Fruit fly (Drosophila melanogaster) whole organism, embryonic: Measurements from ENCODE around the gene Dfd.

Experiments used
- CG10209 ChIP-seq: fragments of 200-800 bp; sonication (Bioruptor generic); optimal IDR thresholded peaks from 3 replicates; lab custom pipeline; 2017; ENCODE audit warnings: missing biosample characterization, mild to moderate bottlenecking, missing genetic modification characterization, missing genetic modification reagents
- CG1024 ChIP-seq: fragments of 200-800 bp; sonication (Bioruptor generic); IDR thresholded peaks from 2 replicates; pipeline ENCODE4 v1.3.6; 2022; ENCODE audit warnings: missing biosample characterization, missing genetic modification characterization
- CG10543 ChIP-seq: fragments of 200-800 bp; sonication (Bioruptor generic); optimal IDR thresholded peaks from 3 replicates; lab custom pipeline; 2017; ENCODE audit warnings: missing biosample characterization, mild to moderate bottlenecking, missing genetic modification characterization, moderate library complexity
- CG10959 ChIP-seq: fragments of 200-800 bp; sonication (Bioruptor generic); IDR thresholded peaks from 2 replicates; pipeline ENCODE4 v1.3.6; 2022; ENCODE audit warnings: missing biosample characterization, missing genetic modification characterization
- CG11093 ChIP-seq: fragments of 200-800 bp; sonication (Bioruptor generic); IDR thresholded peaks from 3 replicates; pipeline ENCODE4 v1.3.6; 2022; ENCODE audit warnings: missing biosample characterization, missing genetic modification characterization
- CG12236 ChIP-seq: fragments of 200-800 bp; sonication (Bioruptor generic); optimal IDR thresholded peaks from 2 replicates; lab custom pipeline; 2016; ENCODE audit warnings: missing biosample characterization, missing genetic modification characterization
- CG12769 ChIP-seq: fragments of 200-800 bp; sonication (Bioruptor generic); optimal IDR thresholded peaks from 2 replicates; lab custom pipeline; 2019; ENCODE audit warnings: missing biosample characterization, mild to moderate bottlenecking, missing genetic modification characterization, moderate library complexity
- CG12942 ChIP-seq: fragments of 200-800 bp; sonication (Bioruptor generic); optimal IDR thresholded peaks from 3 replicates; lab custom pipeline; 2016; ENCODE audit warnings: missing biosample characterization, missing genetic modification characterization
- CG16863 ChIP-seq: fragments of 200-800 bp; sonication (Bioruptor generic); optimal IDR thresholded peaks from 3 replicates; lab custom pipeline; 2016; ENCODE audit warnings: missing biosample characterization, missing genetic modification characterization
- CG17328 ChIP-seq: fragments of 200-800 bp; sonication (Bioruptor generic); IDR thresholded peaks from 2 replicates; pipeline ENCODE4 v1.3.6; 2022; ENCODE audit warnings: missing biosample characterization, missing genetic modification characterization
- CG17361 ChIP-seq: fragments of 200-800 bp; sonication (Bioruptor generic); IDR thresholded peaks from 3 replicates; pipeline ENCODE4 v1.3.6; 2022; ENCODE audit warnings: missing biosample characterization, missing genetic modification characterization
- CG18599 ChIP-seq: fragments of 200-800 bp; sonication (Bioruptor generic); optimal IDR thresholded peaks from 3 replicates; lab custom pipeline; 2017; ENCODE audit warnings: missing biosample characterization, missing genetic modification characterization, mild to moderate bottlenecking, moderate library complexity, missing genetic modification reagents
- CG3847 ChIP-seq: fragments of 200-800 bp; sonication (Bioruptor generic); IDR thresholded peaks from 2 replicates; pipeline ENCODE4 v1.3.6; 2022; ENCODE audit warnings: missing biosample characterization, missing genetic modification characterization
- CG42726 ChIP-seq: fragments of 200-800 bp; sonication (Bioruptor generic); IDR thresholded peaks from 2 replicates; pipeline ENCODE4 v1.3.6; 2022; ENCODE audit warnings: missing biosample characterization, missing genetic modification characterization; ENCODE audit not compliant: partially characterized antibody
- CG5180 ChIP-seq: fragments of 200-800 bp; sonication (Bioruptor generic); optimal IDR thresholded peaks from 3 replicates; lab custom pipeline; 2017; ENCODE audit warnings: missing biosample characterization, missing genetic modification characterization, mild to moderate bottlenecking, moderate library complexity, missing genetic modification reagents
- CG6175 ChIP-seq: fragments of 200-800 bp; sonication (Bioruptor generic); IDR thresholded peaks from 3 replicates; pipeline ENCODE4 v1.3.6; 2022; ENCODE audit warnings: missing biosample characterization, missing genetic modification characterization
- CG7271 ChIP-seq: fragments of 200-800 bp; sonication (Bioruptor generic); optimal IDR thresholded peaks from 2 replicates; lab custom pipeline; 2018; ENCODE audit warnings: missing biosample characterization, mild to moderate bottlenecking, missing genetic modification characterization, moderate library complexity
- CG7556 ChIP-seq: fragments of 200-800 bp; sonication (Bioruptor generic); optimal IDR thresholded peaks from 2 replicates; lab custom pipeline; 2017; ENCODE audit warnings: missing biosample characterization, mild to moderate bottlenecking, missing genetic modification characterization
- CG7987 ChIP-seq: fragments of 200-800 bp; sonication (Bioruptor generic); optimal IDR thresholded peaks from 2 replicates; lab custom pipeline; 2018; ENCODE audit warnings: missing biosample characterization, mild to moderate bottlenecking, missing genetic modification characterization, moderate library complexity
- CG9437 ChIP-seq: fragments of 200-800 bp; sonication (Bioruptor generic); optimal IDR thresholded peaks from 2 replicates; lab custom pipeline; 2018; ENCODE audit warnings: missing biosample characterization, mild to moderate bottlenecking, missing genetic modification characterization
- CG9609 ChIP-seq: fragments of 200-800 bp; sonication (Bioruptor generic); optimal IDR thresholded peaks from 3 replicates; lab custom pipeline; 2016; ENCODE audit warnings: missing biosample characterization, missing genetic modification characterization
- CrebB ChIP-seq: fragments of 200-800 bp; sonication (Bioruptor generic); optimal IDR thresholded peaks from 3 replicates; lab custom pipeline; 2018; ENCODE audit warnings: missing biosample characterization, mild to moderate bottlenecking, missing genetic modification characterization
- Ets65A ChIP-seq: fragments of 200-800 bp; sonication (Bioruptor generic); peaks from one replicate; lab custom pipeline; 2016; ENCODE audit warnings: missing biosample characterization, missing genetic modification characterization
- Gug ChIP-seq: fragments of 200-800 bp; sonication (Bioruptor generic); IDR thresholded peaks from 4 replicates; pipeline ENCODE4 v1.3.6; 2022; ENCODE audit warnings: missing biosample characterization, missing genetic modification characterization
- H15 ChIP-seq: fragments of 200-800 bp; sonication (Bioruptor generic); IDR thresholded peaks from 3 replicates; pipeline ENCODE4 v1.3.6; 2022; ENCODE audit warnings: missing biosample characterization, missing genetic modification characterization
- Hmr ChIP-seq: fragments of 200-800 bp; sonication (Bioruptor generic); optimal IDR thresholded peaks from 3 replicates; lab custom pipeline; 2017; ENCODE audit warnings: mild to moderate bottlenecking, missing biosample characterization, missing genetic modification reagents, missing genetic modification characterization
- Med ChIP-seq: fragments of 200-800 bp; sonication (Bioruptor generic); peaks from one replicate; lab custom pipeline; 2016; ENCODE audit warnings: missing biosample characterization, missing genetic modification characterization, mild to moderate bottlenecking, inconsistent platforms, moderate library complexity
- Oaz ChIP-seq: fragments of 200-800 bp; sonication (Bioruptor generic); IDR thresholded peaks from 2 replicates; pipeline ENCODE4 v1.3.6; 2022; ENCODE audit warnings: missing biosample characterization, missing genetic modification characterization
- PHDP ChIP-seq: fragments of 200-800 bp; sonication (Bioruptor generic); optimal IDR thresholded peaks from 3 replicates; lab custom pipeline; 2018; ENCODE audit warnings: missing biosample characterization, mild to moderate bottlenecking, missing genetic modification characterization, moderate library complexity
- Poxn ChIP-seq: fragments of 200-800 bp; sonication (Bioruptor generic); IDR thresholded peaks from 2 replicates; pipeline ENCODE4 v1.3.6; 2022; ENCODE audit warnings: missing biosample characterization, missing genetic modification characterization
- Sry-δ ChIP-seq: fragments of 200-800 bp; sonication (Bioruptor generic); optimal IDR thresholded peaks from 2 replicates; lab custom pipeline; 2016; ENCODE audit warnings: missing biosample characterization, missing genetic modification characterization
- Usf ChIP-seq: fragments of 200-800 bp; sonication (Bioruptor generic); optimal IDR thresholded peaks from 2 replicates; lab custom pipeline; 2017; ENCODE audit warnings: missing genotype, missing biosample characterization, missing genetic modification characterization
- ac ChIP-seq: fragments of 200-800 bp; sonication (Bioruptor generic); optimal IDR thresholded peaks from 3 replicates; lab custom pipeline; 2017; ENCODE audit warnings: missing biosample characterization, mild to moderate bottlenecking, missing genetic modification characterization
- ato ChIP-seq: fragments of 200-800 bp; sonication (Bioruptor generic); IDR thresholded peaks from 2 replicates; pipeline ENCODE4 v1.3.6; 2022; ENCODE audit warnings: missing biosample characterization, missing genetic modification characterization; ENCODE audit not compliant: partially characterized antibody
- btn ChIP-seq: fragments of 200-800 bp; sonication (Bioruptor generic); optimal IDR thresholded peaks from 2 replicates; lab custom pipeline; 2016; ENCODE audit warnings: missing biosample characterization, missing genetic modification characterization
- chn ChIP-seq: fragments of 200-800 bp; sonication (Bioruptor generic); optimal IDR thresholded peaks from 2 replicates; lab custom pipeline; 2016; ENCODE audit warnings: missing biosample characterization, missing genetic modification characterization
- crol ChIP-seq: fragments of 200-800 bp; sonication (Bioruptor generic); IDR thresholded peaks from 2 replicates; pipeline ENCODE4 v1.3.6; 2022; ENCODE audit warnings: missing biosample characterization, missing genetic modification characterization
- dan ChIP-seq: fragments of 200-800 bp; sonication (Bioruptor generic); IDR thresholded peaks from 2 replicates; pipeline ENCODE4 v1.3.6; 2022; ENCODE audit warnings: missing biosample characterization, missing genetic modification characterization
- gce ChIP-seq: fragments of 200-800 bp; sonication (Bioruptor generic); IDR thresholded peaks from 3 replicates; pipeline ENCODE4 v1.3.6; 2022; ENCODE audit warnings: missing biosample characterization, missing genetic modification characterization
- grn ChIP-seq: fragments of 200-800 bp; sonication (Bioruptor generic); optimal IDR thresholded peaks from 3 replicates; lab custom pipeline; 2017; ENCODE audit warnings: missing biosample characterization, missing genetic modification characterization
- hth ChIP-seq: fragments of >200 bp; optimal IDR thresholded peaks from 2 replicates; lab custom pipeline; 2017; ENCODE audit warnings: inconsistent platforms
- inv ChIP-seq: fragments of 200-800 bp; sonication (Bioruptor generic); IDR thresholded peaks from 2 replicates; pipeline ENCODE4 v1.3.6; 2022; ENCODE audit warnings: missing biosample characterization, missing genetic modification characterization; ENCODE audit not compliant: partially characterized antibody
- kni ChIP-seq: fragments of 200-800 bp; sonication (Bioruptor generic); optimal IDR thresholded peaks from 3 replicates; lab custom pipeline; 2017; ENCODE audit warnings: mild to moderate bottlenecking, missing biosample characterization, missing genetic modification reagents, missing genetic modification characterization
- lbe ChIP-seq: fragments of 200-800 bp; sonication (Bioruptor generic); optimal IDR thresholded peaks from 2 replicates; lab custom pipeline; 2016; ENCODE audit warnings: missing biosample characterization, mild to moderate bottlenecking, missing genetic modification characterization
- mirr ChIP-seq: fragments of 200-800 bp; sonication (Bioruptor generic); optimal IDR thresholded peaks from 3 replicates; lab custom pipeline; 2018; ENCODE audit warnings: missing biosample characterization, mild to moderate bottlenecking, missing genetic modification characterization
- pb ChIP-seq: fragments of 200-800 bp; sonication (Bioruptor generic); optimal IDR thresholded peaks from 3 replicates; lab custom pipeline; 2016; ENCODE audit warnings: missing biosample characterization, missing genetic modification characterization
- phol ChIP-seq: fragments of 200-800 bp; sonication (Bioruptor generic); optimal IDR thresholded peaks from 3 replicates; lab custom pipeline; 2018; ENCODE audit warnings: missing biosample characterization, mild to moderate bottlenecking, missing genetic modification characterization, moderate library complexity
- scrt ChIP-seq: fragments of 200-800 bp; sonication (Bioruptor generic); optimal IDR thresholded peaks from 2 replicates; lab custom pipeline; 2018; ENCODE audit warnings: missing biosample characterization, mild to moderate bottlenecking, missing genetic modification characterization, moderate library complexity
- sob ChIP-seq: fragments of 200-800 bp; sonication (Bioruptor generic); IDR thresholded peaks from 2 replicates; pipeline ENCODE4 v1.3.6; 2022; ENCODE audit warnings: missing biosample characterization, missing genetic modification characterization
- trh ChIP-seq: fragments of 200-800 bp; sonication (Bioruptor generic); optimal IDR thresholded peaks from 2 replicates; lab custom pipeline; 2016; ENCODE audit warnings: missing biosample characterization, missing genetic modification characterization
- tup ChIP-seq: fragments of 200-800 bp; sonication (Bioruptor generic); optimal IDR thresholded peaks from 2 replicates; lab custom pipeline; 2016; ENCODE audit warnings: missing biosample characterization, mild to moderate bottlenecking, missing genetic modification characterization, moderate library complexity
- vnd ChIP-seq: fragments of 200-800 bp; sonication (Bioruptor generic); IDR thresholded peaks from 3 replicates; pipeline ENCODE4 v1.3.6; 2022; ENCODE audit warnings: missing biosample characterization, missing genetic modification characterization; ENCODE audit not compliant: partially characterized antibody
- wdn ChIP-seq: fragments of 200-800 bp; sonication (Bioruptor generic); IDR thresholded peaks from 2 replicates; pipeline ENCODE4 v1.3.6; 2022; ENCODE audit warnings: missing biosample characterization, missing genetic modification characterization

The Dfd gene

dm6 chr3R:6809873-6810272, 18.2 kb downstream of the Dfd start (continued):
- TF ChIP-seq CG9437 (no peak), CG7987 (no peak), CG10959 (GFP tag; lab: Robert Waterston, UW) (no peak), CG17361 (GFP tag; lab: Robert Waterston, UW) (no peak), Poxn (no peak), PHDP (no peak), CG7271 (tag; lab: Kevin White, UChicago) (no peak), scrt (no peak), inv (GFP tag; lab: Robert Waterston, UW) (no peak), btn (GFP tag; lab: Kevin White, UChicago) (no peak), Gug (GFP tag; lab: Robert Waterston, UW) (no peak), sob (GFP tag; lab: Robert Waterston, UW) (no peak), Sry-δ (no peak), vnd (no peak), dan (GFP tag; lab: Robert Waterston, UW) (no peak), ato (GFP tag; lab: Robert Waterston, UW) (no peak), crol (GFP tag; lab: Robert Waterston, UW) (no peak), trh (no peak), chn (no peak), CG12236 (GFP tag; lab: Kevin White, UChicago) (no peak), grn (GFP tag; lab: Kevin White, UChicago) (peak; percentile 96), phol (tag; lab: Kevin White, UChicago) (no peak), CG12769 (tag; lab: Kevin White, UChicago) (peak; percentile 11), CG10543 (GFP tag; lab: Kevin White, UChicago) (peak; percentile 42), CG10209 (GFP tag; lab: Kevin White, UChicago) (no peak), Usf (GFP tag; lab: Kevin White, UChicago) (no peak), mirr (peak; percentile 78), Oaz (GFP tag; lab: Robert Waterston, UW) (no peak), CG7556 (GFP tag; lab: Kevin White, UChicago) (no peak), tup (GFP tag; lab: Kevin White, UChicago) (no peak), hth (lab: Kevin White, UChicago) (no peak), CG17328 (GFP tag; lab: Robert Waterston, UW) (no peak), Ets65A (GFP tag; lab: Kevin White, UChicago) (peak; percentile 38), CG11093 (GFP tag; lab: Robert Waterston, UW) (no peak), CG6175 (no peak), pb (GFP tag; lab: Kevin White, UChicago) (no peak), CG1024 (GFP tag; lab: Robert Waterston, UW) (no peak), lbe (GFP tag; lab: Kevin White, UChicago) (no peak), wdn (GFP tag; lab: Robert Waterston, UW) (no peak), CG5180 (no peak), gce (no peak), CG9609 (GFP tag; lab: Kevin White, UChicago) (no peak), CrebB (no peak), CG42726 (GFP tag; lab: Robert Waterston, UW) (no peak), kni (no peak), Hmr (no peak), CG12942 (GFP tag; lab: Kevin White, UChicago) (no peak), CG3847 (GFP tag; lab: Robert Waterston, UW) (no peak), CG18599 (GFP tag; lab: Kevin White, UChicago) (no peak), CG16863 (GFP tag; lab: Kevin White, UChicago) (no peak), Med (GFP tag; lab: Kevin White, UChicago) (peak; percentile 75), H15 (GFP tag; lab: Robert Waterston, UW) (no peak), ac (GFP tag; lab: Kevin White, UChicago) (no peak)
